Fruit fly (Drosophila melanogaster) whole organism, adult: Measurements from ENCODE around the gene CycJ.

Source experiments
- CG12768 ChIP-seq: fragments of 200-800 bp; sonication (Bioruptor generic); optimal IDR thresholded peaks from 2 replicates; lab custom pipeline; 2017; ENCODE audit warnings: missing biosample characterization, missing genetic modification characterization, mild to moderate bottlenecking, moderate library complexity, missing genetic modification reagents
- CG14711 ChIP-seq: fragments of 200-800 bp; sonication (Bioruptor generic); optimal IDR thresholded peaks from 2 replicates; lab custom pipeline; 2018; ENCODE audit warnings: missing biosample characterization, mild to moderate bottlenecking, missing genetic modification characterization, moderate library complexity
- CG7101 ChIP-seq: fragments of 200-800 bp; sonication (Bioruptor generic); optimal IDR thresholded peaks from 2 replicates; lab custom pipeline; 2018; ENCODE audit warnings: missing biosample characterization, mild to moderate bottlenecking, missing genetic modification characterization, moderate library complexity
- Mnt ChIP-seq: fragments of 200-800 bp; sonication (Bioruptor generic); optimal IDR thresholded peaks from 2 replicates; lab custom pipeline; 2016; ENCODE audit warnings: missing biosample characterization, mild to moderate bottlenecking, missing genetic modification characterization
- bab1 ChIP-seq: fragments of 200-800 bp; sonication (Bioruptor generic); optimal IDR thresholded peaks from 3 replicates; lab custom pipeline; 2019; ENCODE audit warnings: missing biosample characterization, mild to moderate bottlenecking, missing genetic modification characterization, moderate library complexity
- kay ChIP-seq: fragments of 200-800 bp; sonication (Bioruptor generic); peaks from one replicate; lab custom pipeline; 2016; ENCODE audit warnings: missing biosample characterization, missing genetic modification characterization, borderline replicate concordance

dm6 chr3L:3436838-3437663, 29.2 kb upstream of the CycJ start:
- TF ChIP-seq CG7101 (tag; lab: Kevin White, UChicago), result peak; percentile 83
- peak; percentile 80 for TF ChIP-seq CG14711 (tag; lab: Kevin White, UChicago)
- TF ChIP-seq Mnt (GFP tag; lab: Kevin White, UChicago), result no peak
- TF ChIP-seq kay (GFP tag; lab: Kevin White, UChicago), result peak; percentile 42
- no peak for TF ChIP-seq bab1 (GFP tag; lab: Kevin White, UChicago)
- no peak for TF ChIP-seq CG12768 (GFP tag; lab: Kevin White, UChicago)
